Worm (Caenorhabditis elegans) whole organism, midembryonic: ENCODE results near the gene C13A2.6.

Source experiments
- T22C8.4 ChIP-seq: fragments of 200-800 bp; sonication (Bioruptor generic); IDR thresholded peaks from 2 replicates; pipeline ENCODE4 v1.3.6; 2022; ENCODE audit warnings: missing genetic modification characterization, missing compliant biosample characterization
- klf-2 ChIP-seq: fragments of 200-800 bp; sonication (Bioruptor generic); conservative IDR thresholded peaks from 2 replicates; pipeline ENCODE4 v1.3.6; 2022; ENCODE audit warnings: missing genetic modification reagents, missing genetic modification characterization, missing compliant biosample characterization
- ref-1 ChIP-seq: fragments of 200-800 bp; sonication (Bioruptor generic); conservative IDR thresholded peaks from 2 replicates; pipeline ENCODE4 v1.3.6; 2022; ENCODE audit warnings: missing genetic modification reagents, missing genetic modification characterization, missing compliant biosample characterization
- ztf-23 ChIP-seq: fragments of 200-800 bp; sonication (Bioruptor generic); IDR thresholded peaks from 2 replicates; pipeline ENCODE4 v1.3.6; 2022; ENCODE audit warnings: missing genetic modification reagents, missing genetic modification characterization, missing compliant biosample characterization
- ztf-29 ChIP-seq: fragments of 200-800 bp; sonication (Bioruptor generic); IDR thresholded peaks from 2 replicates; pipeline ENCODE4 v1.3.6; 2022; ENCODE audit warnings: missing genetic modification reagents, missing genetic modification characterization, missing compliant biosample characterization

DNA sequence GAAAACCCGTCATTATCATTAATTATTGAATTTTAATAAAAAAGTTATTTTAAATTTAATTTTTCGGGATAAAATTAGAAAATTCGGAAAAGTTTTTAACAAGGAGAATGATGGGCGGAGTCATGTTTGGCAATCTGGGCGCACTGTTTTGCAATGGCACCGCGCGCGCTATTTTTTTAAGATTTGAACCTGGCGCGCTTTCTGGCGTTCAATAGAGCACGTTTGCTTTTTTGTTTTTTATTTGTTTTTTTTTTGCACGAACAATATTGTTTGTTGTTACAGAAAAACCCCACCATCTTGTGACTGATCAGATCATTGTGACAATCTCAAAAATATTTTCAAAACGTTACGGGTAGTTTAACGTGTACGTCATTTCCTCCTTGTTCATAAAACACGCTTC, 32.4 kb upstream of the C13A2.6 start, which contains the start of gene hyls-1:
- no peak for TF ChIP-seq T22C8.4 (GFP tag; lab: Robert Waterston, UW)
- TF ChIP-seq ref-1 = no peak
- no peak for TF ChIP-seq klf-2
- no peak for TF ChIP-seq ztf-29 (GFP tag; lab: Robert Waterston, UW)
- TF ChIP-seq ztf-23 (GFP tag; lab: Robert Waterston, UW) = 0 out of 2 replicates have a peak, but pooled peaks have one; percentile 56
